Worm (Caenorhabditis elegans): Measurements from ENCODE around the gene C06G3.3.

DNA sequence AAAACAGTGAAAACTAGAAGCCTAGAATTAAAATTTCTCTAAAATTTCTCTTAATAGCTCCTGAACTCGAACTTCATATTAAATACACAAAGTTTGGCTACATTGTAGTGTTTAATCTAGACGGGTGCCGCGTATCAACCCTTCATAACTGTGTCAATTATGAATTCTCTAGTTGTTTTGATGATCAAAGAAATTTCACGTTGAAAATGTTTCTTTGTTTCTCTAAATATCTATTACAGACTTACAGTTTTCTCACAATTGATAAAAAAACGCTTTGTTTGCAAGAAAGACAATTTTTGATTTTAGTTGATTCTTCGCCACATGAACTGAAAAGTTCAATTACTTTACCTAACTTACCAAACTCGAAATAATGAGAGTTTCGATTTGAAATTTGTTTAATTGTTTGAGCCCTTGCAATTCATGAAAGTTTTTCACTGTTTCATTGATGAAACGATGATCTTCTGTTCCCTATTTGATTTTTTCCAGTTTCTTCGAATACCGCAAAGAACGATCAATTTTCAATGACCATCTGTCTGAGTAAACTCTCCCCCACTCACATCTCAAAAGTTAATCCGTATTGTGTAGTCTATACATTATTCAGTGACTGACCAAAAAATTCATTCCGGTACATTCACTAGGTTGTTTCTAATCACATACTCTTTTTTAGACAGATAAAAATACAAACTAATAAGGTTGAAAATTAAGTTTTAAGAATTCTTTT is 10.9 kb downstream of the C06G3.3 start:
- no peak for TF ChIP-seq T07F8.4 (tag; optimal IDR thresholded peaks at IDR 0.05)
- TF ChIP-seq F22D6.2 (tag; optimal IDR thresholded peaks at IDR 0.05) = no peak
- TF ChIP-seq madf-3 (GFP tag; IDR thresholded peaks at IDR 0.05) = no peak

Measured in whole organism, young adult.